Worm (Caenorhabditis elegans) whole organism, mixed stage, embryonic: ENCODE results near the gene fbxa-85.

Experiments used
- M03D4.4 ChIP-seq: sonication (generic microtip); optimal IDR thresholded peaks from 2 replicates; lab custom pipeline; 2017; ENCODE audit warnings: mild to moderate bottlenecking, missing genetic modification characterization, missing compliant biosample characterization
- bed-3 ChIP-seq: fragments of 200-800 bp; sonication (Bioruptor generic); optimal IDR thresholded peaks from 3 replicates; lab custom pipeline; 2018; ENCODE audit warnings: mild to moderate bottlenecking, missing genetic modification characterization, moderate library complexity, missing compliant biosample characterization
- ceh-39 ChIP-seq: fragments of 150-350 bp; optimal IDR thresholded peaks from 2 replicates; lab custom pipeline; 2014; ENCODE audit warnings: missing biosample characterization, missing genetic modification characterization
- ceh-83 ChIP-seq: fragments of 200-800 bp; sonication (Bioruptor generic); optimal IDR thresholded peaks from 2 replicates; lab custom pipeline; 2018; ENCODE audit warnings: mild to moderate bottlenecking, missing genetic modification characterization, missing compliant biosample characterization
- ces-1 ChIP-seq: fragments of 150-350 bp; optimal IDR thresholded peaks from 2 replicates; lab custom pipeline; 2014; ENCODE audit warnings: missing biosample characterization, missing genetic modification reagents, missing genetic modification characterization
- drap-1 ChIP-seq: fragments of 200-800 bp; sonication (Bioruptor generic); optimal IDR thresholded peaks from 3 replicates; lab custom pipeline; 2018; ENCODE audit warnings: mild to moderate bottlenecking, missing genetic modification characterization, missing compliant biosample characterization
- elt-1 ChIP-seq: sonication (generic microtip); optimal IDR thresholded peaks from 2 replicates; lab custom pipeline; 2017; ENCODE audit warnings: missing genetic modification characterization, mild to moderate bottlenecking, missing compliant biosample characterization, antibody characterized with exemption, moderate library complexity, borderline replicate concordance; ENCODE audit not compliant: insufficient read depth
- elt-3 ChIP-seq: fragments of 150-350 bp; optimal IDR thresholded peaks from 2 replicates; lab custom pipeline; 2014; ENCODE audit warnings: missing biosample characterization, missing genetic modification characterization
- flh-1 ChIP-seq: fragments of 200-800 bp; sonication (Bioruptor generic); optimal IDR thresholded peaks from 2 replicates; lab custom pipeline; 2018; ENCODE audit warnings: mild to moderate bottlenecking, missing genetic modification characterization, moderate library complexity, missing compliant biosample characterization
- ham-2 ChIP-seq: fragments of 200-800 bp; sonication (Bioruptor generic); optimal IDR thresholded peaks from 2 replicates; lab custom pipeline; 2018; ENCODE audit warnings: mild to moderate bottlenecking, missing genetic modification characterization, missing compliant biosample characterization
- lin-13 ChIP-seq: fragments of 150-350 bp; optimal IDR thresholded peaks from 2 replicates; lab custom pipeline; 2014; ENCODE audit warnings: missing biosample characterization, missing genetic modification characterization
- lin-32 ChIP-seq: fragments of 200-800 bp; sonication (Bioruptor generic); optimal IDR thresholded peaks from 2 replicates; lab custom pipeline; 2018; ENCODE audit warnings: mild to moderate bottlenecking, missing genetic modification characterization, missing compliant biosample characterization
- lsy-2 ChIP-seq: fragments of 150-350 bp; optimal IDR thresholded peaks from 2 replicates; lab custom pipeline; 2014; ENCODE audit warnings: missing biosample characterization, missing genetic modification characterization
- mab-5 ChIP-seq: fragments of 150-350 bp; optimal IDR thresholded peaks from 2 replicates; lab custom pipeline; 2014; ENCODE audit warnings: missing biosample characterization, missing genetic modification characterization
- mep-1 ChIP-seq: fragments of 150-350 bp; optimal IDR thresholded peaks from 2 replicates; lab custom pipeline; 2017; ENCODE audit warnings: missing biosample characterization, missing genetic modification reagents, missing genetic modification characterization, inconsistent platforms
- mls-2 ChIP-seq: sonication (generic microtip); optimal IDR thresholded peaks from 2 replicates; lab custom pipeline; 2016; ENCODE audit warnings: mild to moderate bottlenecking, missing genetic modification characterization, moderate library complexity, missing compliant biosample characterization
- nhr-12 ChIP-seq: fragments of 150-350 bp; optimal IDR thresholded peaks from 2 replicates; lab custom pipeline; 2014; ENCODE audit warnings: missing biosample characterization, missing genetic modification characterization
- nhr-237 ChIP-seq: fragments of 150-350 bp; optimal IDR thresholded peaks from 2 replicates; lab custom pipeline; 2014; ENCODE audit warnings: missing biosample characterization, missing genetic modification characterization
- nhr-28 ChIP-seq: fragments of 150-350 bp; optimal IDR thresholded peaks from 2 replicates; lab custom pipeline; 2014; ENCODE audit warnings: missing biosample characterization, missing genetic modification characterization
- nhr-76 ChIP-seq: sonication (generic microtip); optimal IDR thresholded peaks from 2 replicates; lab custom pipeline; 2017; ENCODE audit warnings: missing biosample characterization, missing genetic modification characterization
- sem-2 ChIP-seq: fragments of 200-800 bp; sonication (Bioruptor generic); optimal IDR thresholded peaks from 2 replicates; lab custom pipeline; 2018; ENCODE audit warnings: mild to moderate bottlenecking, missing genetic modification characterization, missing compliant biosample characterization
- snpc-4 ChIP-seq: fragments of 150-350 bp; optimal IDR thresholded peaks from 2 replicates; lab custom pipeline; 2014; ENCODE audit warnings: missing biosample characterization, missing genetic modification characterization
- sptf-1 ChIP-seq: sonication (generic microtip); optimal IDR thresholded peaks from 2 replicates; lab custom pipeline; 2017; ENCODE audit warnings: mild to moderate bottlenecking, missing genetic modification characterization, moderate library complexity, missing compliant biosample characterization
- tbx-8 ChIP-seq: fragments of 200-800 bp; sonication (Bioruptor generic); optimal IDR thresholded peaks from 2 replicates; lab custom pipeline; 2018; ENCODE audit warnings: mild to moderate bottlenecking, missing genetic modification characterization, moderate library complexity, missing compliant biosample characterization
- unc-120 ChIP-seq: sonication (generic microtip); optimal IDR thresholded peaks from 2 replicates; lab custom pipeline; 2017; ENCODE audit warnings: missing genetic modification characterization, missing compliant biosample characterization; ENCODE audit not compliant: poor library complexity, severe bottlenecking
- unc-39 ChIP-seq: fragments of 150-350 bp; optimal IDR thresholded peaks from 2 replicates; lab custom pipeline; 2014; ENCODE audit warnings: missing biosample characterization, missing genetic modification characterization
- unc-62 ChIP-seq: fragments of 150-350 bp; optimal IDR thresholded peaks from 2 replicates; lab custom pipeline; 2014; ENCODE audit warnings: missing biosample characterization, missing genetic modification reagents, missing genetic modification characterization
- zip-8 ChIP-seq: fragments of 150-350 bp; optimal IDR thresholded peaks from 2 replicates; lab custom pipeline; 2014; ENCODE audit warnings: missing biosample characterization, missing genetic modification characterization
- ztf-11 ChIP-seq: fragments of 150-350 bp; optimal IDR thresholded peaks from 2 replicates; lab custom pipeline; 2014; ENCODE audit warnings: missing biosample characterization, missing genetic modification characterization

fbxa-85 gene

DNA sequence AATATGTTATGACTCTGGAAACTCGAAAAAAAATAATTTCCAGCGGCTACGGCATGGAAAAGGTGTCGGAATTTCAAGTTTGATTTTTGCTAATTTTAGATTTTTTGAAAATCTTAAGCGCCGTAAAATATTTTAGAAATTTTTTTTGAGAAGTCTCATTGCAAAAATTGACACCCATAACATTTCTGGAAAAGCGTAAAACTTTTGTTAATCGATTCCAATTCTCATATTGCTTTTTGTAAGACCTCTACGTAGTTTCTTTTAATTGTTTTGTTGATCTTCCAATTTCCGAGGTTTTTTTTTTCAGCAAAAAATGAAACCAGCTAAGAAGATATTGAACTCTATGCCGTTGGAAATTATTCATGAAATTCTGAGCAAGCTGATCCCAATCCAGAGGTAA lies at the start of gene fbxa-85:
Gene fbxa-85 (plus strand): TSS at position 301 of the 400 bp plus-strand sequence.
- no peak for TF ChIP-seq mab-5
- TF ChIP-seq nhr-237 (tag; lab: Kevin White, UChicago), result no peak
- no peak for TF ChIP-seq elt-1 (tag; lab: Kevin White, UChicago)
- no peak for TF ChIP-seq bed-3 (GFP tag; lab: Kevin White, UChicago)
- TF ChIP-seq lin-13 (tag; lab: Kevin White, UChicago), result no peak
- TF ChIP-seq mls-2 (tag; lab: Kevin White, UChicago), result no peak
- no peak for TF ChIP-seq flh-1
- no peak for TF ChIP-seq unc-39 (tag; lab: Kevin White, UChicago)

DNA sequence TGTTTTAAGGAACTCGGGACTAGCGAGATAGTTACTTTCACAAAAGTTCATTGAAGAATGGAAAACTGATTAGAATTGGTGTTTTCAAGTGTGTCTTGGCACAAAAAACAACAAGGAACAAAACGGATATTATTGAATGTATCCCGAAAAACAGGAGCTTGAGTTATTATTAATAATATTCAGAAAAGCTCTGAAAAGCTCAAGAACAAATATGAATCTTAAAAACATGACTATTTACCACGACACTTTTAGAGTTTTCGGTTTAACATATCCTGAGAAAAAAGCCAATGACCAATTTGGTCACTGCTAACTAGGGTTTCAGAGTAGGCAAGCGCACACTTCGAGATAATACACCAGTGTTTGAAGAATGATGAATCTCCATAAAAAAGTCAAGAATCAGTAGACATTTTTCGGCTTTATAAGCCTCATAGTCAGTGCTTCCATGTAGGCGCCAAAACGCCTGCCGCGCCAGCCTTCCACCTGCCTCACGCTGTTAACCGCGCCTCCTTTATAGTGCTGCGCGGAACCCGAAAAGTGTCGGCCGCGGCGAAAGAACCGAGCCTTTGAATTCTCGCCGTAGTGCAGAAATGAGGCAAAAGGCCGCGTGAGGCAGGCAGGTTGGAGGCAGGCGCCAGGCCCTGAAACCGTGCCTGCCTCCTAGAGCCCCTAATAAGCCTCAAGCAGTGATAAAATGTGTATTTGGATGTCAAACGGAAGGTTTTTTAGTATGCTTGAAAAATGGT lies 46.8 kb upstream of the fbxa-85 start, which contains the start of gene srh-236:
Gene srh-236 (minus strand): TSS at position 51 of the 743 bp plus-strand sequence.
- TF ChIP-seq lin-32 (no peak), tbx-8 (no peak)
- TF ChIP-seq, all 35 proteins: peak for 0

- TF ChIP-seq ham-2 (GFP tag; lab: Kevin White, UChicago), result no peak
- no peak for TF ChIP-seq bed-3 (GFP tag; lab: Kevin White, UChicago)
- TF ChIP-seq nhr-28 (tag; lab: Kevin White, UChicago), result no peak
- TF ChIP-seq lin-32, result no peak
- TF ChIP-seq ces-1 (GFP tag; lab: Kevin White, UChicago), result no peak
- no peak for TF ChIP-seq drap-1 (GFP tag; lab: Kevin White, UChicago)
- no peak for TF ChIP-seq sptf-1 (tag; lab: Kevin White, UChicago)
- TF ChIP-seq mab-5, result no peak
- TF ChIP-seq lsy-2 (tag; lab: Kevin White, UChicago), result no peak
- TF ChIP-seq unc-39 (tag; lab: Kevin White, UChicago), result no peak
- TF ChIP-seq unc-62 (GFP tag; lab: Kevin White, UChicago), result no peak
Measured at ce11 chrV:17212743-17213142, 46.2 kb upstream of the fbxa-85 start, which contains the start of gene srh-113. Gene srh-113 (plus strand): TSS chrV:17213043.

- TF ChIP-seq ceh-39, result no peak
- no peak for TF ChIP-seq nhr-12
- TF ChIP-seq M03D4.4 (tag; lab: Kevin White, UChicago), result no peak
- no peak for TF ChIP-seq nhr-237 (tag; lab: Kevin White, UChicago)
- TF ChIP-seq zip-8 (tag; lab: Kevin White, UChicago), result no peak
- no peak for TF ChIP-seq elt-3 (tag; lab: Kevin White, UChicago)
- no peak for TF ChIP-seq mep-1 (tag; lab: Kevin White, UChicago)
- no peak for TF ChIP-seq ceh-83 (GFP tag; lab: Kevin White, UChicago)
- TF ChIP-seq ztf-11 (tag; lab: Kevin White, UChicago), result no peak
- no peak for TF ChIP-seq mls-2 (tag; lab: Kevin White, UChicago)
- TF ChIP-seq lsy-2 (tag; lab: Kevin White, UChicago), result no peak
- TF ChIP-seq nhr-76 (tag; lab: Kevin White, UChicago), result no peak
- no peak for TF ChIP-seq snpc-4 (tag; lab: Kevin White, UChicago)
Measured at ce11 chrV:17215602-17216001, 43.4 kb upstream of the fbxa-85 start.

DNA sequence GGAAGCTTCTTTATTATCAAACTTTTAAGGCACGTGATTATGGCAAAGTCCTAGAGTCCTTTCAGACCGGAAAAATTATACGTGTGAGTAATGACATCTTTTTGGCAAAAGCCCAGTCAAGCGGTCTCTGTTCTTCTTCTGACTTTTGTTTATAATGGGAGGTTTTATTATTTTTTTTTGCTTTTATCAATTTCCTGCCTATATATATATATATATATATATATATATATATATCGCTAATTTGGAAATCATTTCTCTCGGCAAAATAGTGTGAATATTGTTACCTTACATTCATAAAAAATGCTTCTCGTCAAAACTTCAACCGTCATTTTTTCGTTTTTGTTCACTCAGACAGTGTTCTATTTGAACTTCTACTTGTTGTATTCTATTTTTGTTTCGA lies 41.3 kb upstream of the fbxa-85 start, which contains the start of gene srbc-62:
Gene srbc-62 (plus strand): TSS at position 301 of the 400 bp plus-strand sequence.
- TF ChIP-seq ceh-39, result no peak
- TF ChIP-seq nhr-12, result no peak
- TF ChIP-seq sem-2 (GFP tag; lab: Kevin White, UChicago), result no peak
- TF ChIP-seq ceh-83 (GFP tag; lab: Kevin White, UChicago), result no peak
- TF ChIP-seq ces-1 (GFP tag; lab: Kevin White, UChicago), result no peak
- no peak for TF ChIP-seq nhr-28 (tag; lab: Kevin White, UChicago)
- no peak for TF ChIP-seq lsy-2 (tag; lab: Kevin White, UChicago)
- TF ChIP-seq zip-8 (tag; lab: Kevin White, UChicago), result no peak
- TF ChIP-seq unc-120, result no peak
- TF ChIP-seq, all 35 proteins: peak for 0
